Worm (Caenorhabditis elegans) whole organism, young adult: ENCODE results near the gene T19D12.4.

ENCODE experiments used
- B0336.3 ChIP-seq: fragments of 200-800 bp; sonication (Bioruptor generic); IDR thresholded peaks from 2 replicates; pipeline ENCODE4 v1.3.6; 2022; ENCODE audit warnings: missing genetic modification characterization, missing compliant biosample characterization
- C17E4.6 ChIP-seq: fragments of 200-800 bp; sonication (Bioruptor generic); IDR thresholded peaks from 2 replicates; pipeline ENCODE4 v1.3.6; 2022; ENCODE audit warnings: missing genetic modification reagents, missing genetic modification characterization, missing compliant biosample characterization
- D2030.7 ChIP-seq: fragments of 200-800 bp; sonication (Bioruptor generic); IDR thresholded peaks from 2 replicates; pipeline ENCODE4 v1.3.6; 2022; ENCODE audit warnings: missing genetic modification reagents, missing genetic modification characterization, missing compliant biosample characterization
- F10E7.11 ChIP-seq: sonication (generic microtip); optimal IDR thresholded peaks from 2 replicates; lab custom pipeline; 2017; ENCODE audit warnings: mild to moderate bottlenecking, missing genetic modification characterization, moderate library complexity, missing compliant biosample characterization
- F23B12.7 ChIP-seq: sonication (generic microtip); optimal IDR thresholded peaks from 2 replicates; lab custom pipeline; 2017; ENCODE audit warnings: missing genetic modification characterization, mild to moderate bottlenecking, missing compliant biosample characterization, antibody characterized with exemption, moderate library complexity; ENCODE audit not compliant: insufficient read depth
- F39B2.1 ChIP-seq: fragments of 200-800 bp; sonication (Bioruptor generic); IDR thresholded peaks from 2 replicates; pipeline ENCODE4 v1.3.6; 2022; ENCODE audit warnings: missing genetic modification reagents, missing genetic modification characterization, missing compliant biosample characterization
- F52B5.7 ChIP-seq: sonication (generic microtip); optimal IDR thresholded peaks from 2 replicates; lab custom pipeline; 2016; ENCODE audit warnings: mild to moderate bottlenecking, missing genetic modification characterization, missing compliant biosample characterization
- K12H6.12 ChIP-seq: fragments of 200-800 bp; sonication (Bioruptor generic); optimal IDR thresholded peaks from 2 replicates; lab custom pipeline; 2018; ENCODE audit warnings: mild to moderate bottlenecking, missing genetic modification characterization, missing compliant biosample characterization
- T07F8.4 ChIP-seq: sonication (generic microtip); optimal IDR thresholded peaks from 2 replicates; lab custom pipeline; 2016; ENCODE audit warnings: mild to moderate bottlenecking, missing genetic modification characterization, moderate library complexity, missing compliant biosample characterization
- T26A5.8 ChIP-seq: sonication (generic microtip); optimal IDR thresholded peaks from 2 replicates; lab custom pipeline; 2016; ENCODE audit warnings: missing genetic modification characterization, missing compliant biosample characterization
- Y56A3A.18 ChIP-seq: fragments of 200-800 bp; sonication (Bioruptor generic); IDR thresholded peaks from 2 replicates; pipeline ENCODE4 v1.3.6; 2022; ENCODE audit warnings: missing genetic modification reagents, missing genetic modification characterization, missing compliant biosample characterization
- Y95B8A.8 ChIP-seq: fragments of 200-800 bp; sonication (Bioruptor generic); IDR thresholded peaks from 2 replicates; pipeline ENCODE4 v1.3.6; 2022; ENCODE audit warnings: missing genetic modification reagents, missing genetic modification characterization, missing compliant biosample characterization
- ZK185.1 ChIP-seq: sonication (generic microtip); optimal IDR thresholded peaks from 2 replicates; lab custom pipeline; 2016; ENCODE audit warnings: mild to moderate bottlenecking, missing genetic modification characterization, missing compliant biosample characterization; ENCODE audit not compliant: poor library complexity, severe bottlenecking
- aptf-2 ChIP-seq: fragments of 200-800 bp; sonication (Bioruptor generic); conservative IDR thresholded peaks from 2 replicates; pipeline ENCODE4 v1.3.6; 2022; ENCODE audit warnings: missing genetic modification reagents, missing genetic modification characterization, missing compliant biosample characterization
- attf-3 ChIP-seq: fragments of 200-800 bp; sonication (Bioruptor generic); conservative IDR thresholded peaks from 2 replicates; pipeline ENCODE4 v1.3.6; 2022; ENCODE audit warnings: missing genetic modification reagents, missing genetic modification characterization, missing compliant biosample characterization
- attf-5 ChIP-seq: fragments of 200-800 bp; sonication (Bioruptor generic); optimal IDR thresholded peaks from 2 replicates; lab custom pipeline; 2018; ENCODE audit warnings: mild to moderate bottlenecking, missing genetic modification characterization, missing compliant biosample characterization
- bed-1 ChIP-seq: fragments of 200-800 bp; sonication (Bioruptor generic); IDR thresholded peaks from 2 replicates; pipeline ENCODE4 v1.3.6; 2022; ENCODE audit warnings: missing genetic modification reagents, missing genetic modification characterization, missing compliant biosample characterization
- bed-2 ChIP-seq: fragments of 200-800 bp; sonication (Bioruptor generic); IDR thresholded peaks from 2 replicates; pipeline ENCODE4 v1.3.6; 2022; ENCODE audit warnings: missing genetic modification reagents, missing genetic modification characterization, missing compliant biosample characterization
- ccch-3 ChIP-seq: fragments of 200-800 bp; sonication (Bioruptor generic); optimal IDR thresholded peaks from 2 replicates; lab custom pipeline; 2018; ENCODE audit warnings: mild to moderate bottlenecking, missing genetic modification characterization, missing compliant biosample characterization
- cebp-1 ChIP-seq, 2 experiments: fragments of 200-800 bp in 1 of 2; sonication (Bioruptor generic) in 1 of 2; sonication (generic microtip) in 1 of 2; IDR thresholded peaks in 1 of 2; optimal IDR thresholded peaks in 1 of 2; 2 replicates each; pipeline versions ENCODE4 v1.3.6 to Lab custom; 2017 to 2022; ENCODE audit warnings: missing compliant biosample characterization in 2 of 2, missing genetic modification characterization in 2 of 2, mild to moderate bottlenecking in 1 of 2, missing genetic modification reagents in 1 of 2, moderate library complexity in 1 of 2
- ceh-100 ChIP-seq: fragments of 200-800 bp; sonication (Bioruptor generic); IDR thresholded peaks from 2 replicates; pipeline ENCODE4 v1.3.6; 2022; ENCODE audit warnings: missing genetic modification reagents, missing genetic modification characterization, missing compliant biosample characterization
- ceh-27 ChIP-seq: fragments of 200-800 bp; sonication (Bioruptor generic); optimal IDR thresholded peaks from 2 replicates; lab custom pipeline; 2018; ENCODE audit warnings: mild to moderate bottlenecking, missing genetic modification characterization, moderate library complexity, missing compliant biosample characterization
- dox-1 ChIP-seq: fragments of 200-800 bp; sonication (Bioruptor generic); IDR thresholded peaks from 2 replicates; pipeline ENCODE4 v1.3.6; 2022; ENCODE audit warnings: missing genetic modification reagents, missing genetic modification characterization, missing compliant biosample characterization
- efl-1 ChIP-seq: fragments of 150-350 bp; optimal IDR thresholded peaks from 2 replicates; lab custom pipeline; 2014; ENCODE audit warnings: missing biosample characterization, missing genetic modification reagents, missing genetic modification characterization
- egrh-3 ChIP-seq: fragments of 200-800 bp; sonication (Bioruptor generic); IDR thresholded peaks from 2 replicates; pipeline ENCODE4 v1.3.6; 2022; ENCODE audit warnings: missing genetic modification reagents, missing genetic modification characterization, missing compliant biosample characterization
- fkh-3 ChIP-seq: sonication (generic microtip); optimal IDR thresholded peaks from 2 replicates; lab custom pipeline; 2016; ENCODE audit warnings: mild to moderate bottlenecking, missing genetic modification characterization, missing compliant biosample characterization
- hrde-1 ChIP-seq: sonication (generic microtip); optimal IDR thresholded peaks from 2 replicates; lab custom pipeline; 2016; ENCODE audit warnings: missing genetic modification characterization, mild to moderate bottlenecking, missing compliant biosample characterization, moderate library complexity, missing genotype, missing genetic modification reagents, borderline replicate concordance
- let-607 ChIP-seq, 2 experiments: fragments of 200-800 bp in 1 of 2; sonication (Bioruptor generic) in 1 of 2; sonication (generic microtip) in 1 of 2; optimal IDR thresholded peaks; 2 replicates each; lab custom pipeline; 2016 to 2018; ENCODE audit warnings: mild to moderate bottlenecking in 2 of 2, missing compliant biosample characterization in 2 of 2, missing genetic modification characterization in 2 of 2, moderate library complexity in 2 of 2, missing genotype in 1 of 2
- lin-35 ChIP-seq, 3 experiments: fragments of 150-350 bp in 2 of 3; sonication (generic microtip) in 1 of 3; optimal IDR thresholded peaks; 2 replicates each; lab custom pipeline; 2014 to 2018; ENCODE audit warnings: missing biosample characterization in 3 of 3, missing genetic modification characterization in 3 of 3, missing genetic modification reagents in 3 of 3
- lin-40 ChIP-seq: sonication (generic microtip); optimal IDR thresholded peaks from 2 replicates; lab custom pipeline; 2016; ENCODE audit warnings: missing genetic modification characterization, mild to moderate bottlenecking, missing compliant biosample characterization, missing genotype, missing genetic modification reagents
- lin-54 ChIP-seq: fragments of 200-800 bp; sonication (Bioruptor generic); optimal IDR thresholded peaks from 2 replicates; lab custom pipeline; 2018; ENCODE audit warnings: mild to moderate bottlenecking, missing genetic modification characterization, missing compliant biosample characterization
- lir-1 ChIP-seq: fragments of 200-800 bp; sonication (Bioruptor generic); conservative IDR thresholded peaks from 2 replicates; pipeline ENCODE4 v1.3.6; 2022; ENCODE audit warnings: missing genetic modification reagents, missing genetic modification characterization, missing compliant biosample characterization
- madf-3 ChIP-seq: fragments of 200-800 bp; sonication (Bioruptor generic); IDR thresholded peaks from 2 replicates; pipeline ENCODE4 v1.3.6; 2022; ENCODE audit warnings: missing genetic modification reagents, missing genetic modification characterization, missing compliant biosample characterization
- madf-6 ChIP-seq: fragments of 200-800 bp; sonication (Bioruptor generic); IDR thresholded peaks from 2 replicates; pipeline ENCODE4 v1.3.6; 2022; ENCODE audit warnings: missing genetic modification reagents, missing genetic modification characterization, missing compliant biosample characterization
- mcd-1 ChIP-seq: fragments of 200-800 bp; sonication (Bioruptor generic); IDR thresholded peaks from 2 replicates; pipeline ENCODE4 v1.3.6; 2022; ENCODE audit warnings: missing genetic modification reagents, missing genetic modification characterization, missing compliant biosample characterization
- mel-28 ChIP-seq: sonication (generic microtip); optimal IDR thresholded peaks from 2 replicates; lab custom pipeline; 2016; ENCODE audit warnings: borderline replicate concordance, mild to moderate bottlenecking, missing genetic modification characterization, missing compliant biosample characterization
- mxl-1 ChIP-seq: sonication (generic microtip); optimal IDR thresholded peaks from 2 replicates; lab custom pipeline; 2016; ENCODE audit warnings: missing genetic modification characterization, missing compliant biosample characterization
- nhr-80 ChIP-seq: sonication (generic microtip); optimal IDR thresholded peaks from 2 replicates; lab custom pipeline; 2016; ENCODE audit warnings: missing genetic modification characterization, missing compliant biosample characterization
- sdz-38 ChIP-seq: sonication (generic microtip); optimal IDR thresholded peaks from 2 replicates; lab custom pipeline; 2016; ENCODE audit warnings: missing genotype, missing genetic modification characterization, missing compliant biosample characterization
- snpc-1.1 ChIP-seq: sonication (generic microtip); optimal IDR thresholded peaks from 2 replicates; lab custom pipeline; 2017; ENCODE audit warnings: missing genetic modification characterization, mild to moderate bottlenecking, missing compliant biosample characterization, antibody characterized with exemption, moderate library complexity, missing genotype, missing genetic modification reagents; ENCODE audit not compliant: insufficient read depth
- sptf-2 ChIP-seq: fragments of 200-800 bp; sonication (Bioruptor generic); optimal IDR thresholded peaks from 2 replicates; lab custom pipeline; 2018; ENCODE audit warnings: mild to moderate bottlenecking, missing genetic modification characterization, missing compliant biosample characterization
- tbp1 ChIP-seq: fragments of 200-800 bp; sonication (Bioruptor generic); optimal IDR thresholded peaks from 2 replicates; lab custom pipeline; 2018; ENCODE audit warnings: mild to moderate bottlenecking, missing genetic modification characterization, missing compliant biosample characterization
- unc-130 ChIP-seq: sonication (generic microtip); optimal IDR thresholded peaks from 2 replicates; lab custom pipeline; 2016; ENCODE audit warnings: missing genetic modification reagents, missing genetic modification characterization, missing compliant biosample characterization
- zfh-2 ChIP-seq: fragments of 200-800 bp; sonication (Bioruptor generic); conservative IDR thresholded peaks from 2 replicates; pipeline ENCODE4 v1.3.6; 2022; ENCODE audit warnings: missing genetic modification reagents, missing genetic modification characterization, missing compliant biosample characterization
- zim-3 ChIP-seq: sonication (generic microtip); optimal IDR thresholded peaks from 2 replicates; lab custom pipeline; 2017; ENCODE audit warnings: mild to moderate bottlenecking, missing genetic modification characterization, moderate library complexity, missing compliant biosample characterization
- ztf-22 ChIP-seq: fragments of 200-800 bp; sonication (Bioruptor generic); optimal IDR thresholded peaks from 2 replicates; lab custom pipeline; 2018; ENCODE audit warnings: mild to moderate bottlenecking, missing genetic modification characterization, moderate library complexity, missing compliant biosample characterization
- ztf-25 ChIP-seq: fragments of 200-800 bp; sonication (Bioruptor generic); IDR thresholded peaks from 2 replicates; pipeline ENCODE4 v1.3.6; 2022; ENCODE audit warnings: missing genetic modification reagents, missing genetic modification characterization, missing compliant biosample characterization

Gene T19D12.4

DNA sequence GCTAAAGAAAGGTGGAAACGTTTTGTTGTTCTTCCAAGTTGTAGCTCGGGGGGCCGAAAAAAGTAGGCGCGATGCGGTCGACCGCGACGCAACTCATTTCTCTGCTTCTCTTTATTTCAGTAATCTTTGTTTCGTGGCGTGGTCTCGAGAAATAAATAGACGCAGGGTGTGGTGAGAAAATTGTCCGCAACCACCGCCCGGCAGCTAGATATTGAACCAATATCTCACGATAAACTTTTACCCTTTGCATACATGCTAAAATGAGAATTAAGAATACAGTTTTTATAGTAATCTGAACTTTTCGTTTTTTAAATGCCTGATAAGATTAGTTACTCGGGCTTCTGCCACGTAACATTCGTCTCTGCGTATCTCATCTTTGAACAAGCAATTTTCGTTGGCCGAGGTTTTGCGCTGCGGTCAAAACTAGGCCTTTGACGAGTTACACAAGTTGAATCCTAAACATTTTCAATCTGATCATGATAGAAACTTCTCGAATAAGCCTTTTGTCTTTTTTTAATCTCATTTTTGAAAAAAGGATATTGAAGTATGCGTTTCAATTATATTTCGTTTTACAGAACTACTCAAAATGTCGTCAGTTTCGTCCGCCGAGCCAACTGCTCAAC, 52.9 kb downstream of the T19D12.4 start, which contains the start of gene gyf-1:
TSS of gene gyf-1 (plus strand) at position 573 of the 623 bp plus-strand sequence.
- peak; percentile 49 for TF ChIP-seq K12H6.12 (tag; lab: Kevin White, UChicago)
- TF ChIP-seq bed-1: no peak
- no peak for TF ChIP-seq sdz-38 (tag; lab: Kevin White, UChicago)
- peak; percentile 68; the same call in 1 of the 2 replicates for TF ChIP-seq zfh-2 (GFP tag; lab: Robert Waterston, UW)
- no peak for TF ChIP-seq lin-54 (GFP tag; lab: Kevin White, UChicago)
- peak in 1 of 3 experiments; percentile 27 for TF ChIP-seq lin-35 (GFP tag; optimal IDR thresholded peaks at IDR 0.05; lab: Kevin White, UChicago)
- TF ChIP-seq B0336.3 (GFP tag; lab: Robert Waterston, UW): no peak
- TF ChIP-seq Y56A3A.18 (GFP tag; lab: Robert Waterston, UW): no peak
- no peak for TF ChIP-seq tbp1
- TF ChIP-seq fkh-3 (tag; lab: Kevin White, UChicago): no peak
- TF ChIP-seq egrh-3: no peak
- TF ChIP-seq ZK185.1 (tag; lab: Kevin White, UChicago): peak; percentile 3
- TF ChIP-seq dox-1 (GFP tag; lab: Robert Waterston, UW): peak; percentile 57; the same call in 1 of the 2 replicates
- no peak for TF ChIP-seq T26A5.8 (tag; lab: Kevin White, UChicago)
- peak; percentile 74 for TF ChIP-seq nhr-80
- TF ChIP-seq let-607 (tag; optimal IDR thresholded peaks at IDR 0.05; lab: Kevin White, UChicago): peak in 1 of 2 experiments; percentile 34
- no peak for TF ChIP-seq D2030.7 (GFP tag; lab: Robert Waterston, UW)
- peak; percentile 80 for TF ChIP-seq attf-5 (GFP tag; lab: Kevin White, UChicago)
- no peak for TF ChIP-seq F52B5.7 (tag; lab: Kevin White, UChicago)
- TF ChIP-seq C17E4.6 (GFP tag; lab: Robert Waterston, UW): no peak
- TF ChIP-seq sptf-2 (GFP tag; lab: Kevin White, UChicago): no peak
- TF ChIP-seq F39B2.1: no peak
- no peak for TF ChIP-seq cebp-1 (GFP tag; IDR thresholded peaks at IDR 0.05; lab: Robert Waterston, UW)
- TF ChIP-seq cebp-1 (tag; optimal IDR thresholded peaks at IDR 0.05; lab: Kevin White, UChicago): no peak
- TF ChIP-seq lin-40 (tag; lab: Kevin White, UChicago): no peak
- TF ChIP-seq ztf-25: no peak
- TF ChIP-seq aptf-2: no peak
- TF ChIP-seq F10E7.11 (tag; lab: Kevin White, UChicago): no peak
- no peak for TF ChIP-seq bed-2 (GFP tag; lab: Robert Waterston, UW)
- TF ChIP-seq F23B12.7: no peak
- no peak for TF ChIP-seq snpc-1.1 (tag; lab: Kevin White, UChicago)
- peak; percentile 56; the same call in 1 of the 2 replicates for TF ChIP-seq madf-3 (GFP tag; lab: Robert Waterston, UW)
- no peak for TF ChIP-seq Y95B8A.8 (GFP tag; lab: Robert Waterston, UW)
- peak; percentile 39 for TF ChIP-seq ceh-27 (GFP tag; lab: Kevin White, UChicago)
- no peak for TF ChIP-seq zim-3
- TF ChIP-seq ztf-22 (GFP tag; lab: Kevin White, UChicago): no peak
- TF ChIP-seq lir-1 (GFP tag; lab: Robert Waterston, UW): no peak
- no peak for TF ChIP-seq attf-3 (GFP tag; lab: Robert Waterston, UW)
- no peak for TF ChIP-seq madf-6 (GFP tag; lab: Robert Waterston, UW)
- peak; percentile 13; the same call in 1 of the 2 replicates for TF ChIP-seq mcd-1 (GFP tag; lab: Robert Waterston, UW)
- no peak for TF ChIP-seq mel-28 (tag; lab: Kevin White, UChicago)
- TF ChIP-seq ceh-100: no peak
- no peak for TF ChIP-seq mxl-1 (tag; lab: Kevin White, UChicago)
- TF ChIP-seq ccch-3: no peak
- no peak for TF ChIP-seq hrde-1 (tag; lab: Kevin White, UChicago)
- no peak for TF ChIP-seq T07F8.4 (tag; lab: Kevin White, UChicago)
- TF ChIP-seq unc-130 (GFP tag; lab: Kevin White, UChicago): no peak
- no peak for TF ChIP-seq efl-1
